Fruit fly (Drosophila melanogaster): Measurements from ENCODE around the gene Abd-B.

The Abd-B gene

dm6 chr3R:16934154-16934992 is 37.7 kb downstream of the Abd-B start (continued):
- peak; percentile 28 for TF ChIP-seq ash1 (GFP tag; optimal IDR thresholded peaks at IDR 0.05)
- peak; percentile 48; the same call in 1 of the 3 replicates for TF ChIP-seq zen2 (GFP tag; IDR thresholded peaks at IDR 0.05; ENCODE audit: partially characterized antibody)
- TF ChIP-seq CG7372 (GFP tag; IDR thresholded peaks at IDR 0.05), result no peak
- TF ChIP-seq Trl (optimal IDR thresholded peaks at IDR 0.05), result peak; percentile 86 to 93
- peak; percentile 3 for TF ChIP-seq Trl (GFP tag; optimal IDR thresholded peaks at IDR 0.05)
- peak; percentile 93 for TF ChIP-seq CG4360 (GFP tag; IDR thresholded peaks at IDR 0.05)
- peak; percentile 22; the same call in 1 of the 2 replicates for TF ChIP-seq Scr (GFP tag; IDR thresholded peaks at IDR 0.05; ENCODE audit: partially characterized antibody)
- TF ChIP-seq dmrt99B (tag; optimal IDR thresholded peaks at IDR 0.05), result no peak
- peak; percentile 50 for TF ChIP-seq chm (GFP tag; IDR thresholded peaks at IDR 0.05)
- peak; percentile 69 for TF ChIP-seq onecut (GFP tag; IDR thresholded peaks at IDR 0.05)
- TF ChIP-seq tio (GFP tag; optimal IDR thresholded peaks at IDR 0.05), result no peak
- TF ChIP-seq E2f2 (GFP tag; IDR thresholded peaks at IDR 0.05), result peak; percentile 13; the same call in 1 of the 2 replicates
- TF ChIP-seq CG3065 (GFP tag; optimal IDR thresholded peaks at IDR 0.05), result peak; percentile 90
- TF ChIP-seq z (GFP tag; IDR thresholded peaks at IDR 0.05), result peak; percentile 39; the same call in 1 of the 3 replicates
- TF ChIP-seq CG42726 (GFP tag; IDR thresholded peaks at IDR 0.05; ENCODE audit: partially characterized antibody), result 0 out of 2 replicates have a peak, but pooled peaks have one; percentile 36
- no peak for TF ChIP-seq CG14441 (GFP tag; IDR thresholded peaks at IDR 0.05)
- TF ChIP-seq Adf1 (GFP tag; IDR thresholded peaks at IDR 0.05), result peak; percentile 67
- no peak for TF ChIP-seq tup (GFP tag; optimal IDR thresholded peaks at IDR 0.05)
- TF ChIP-seq pros (GFP tag; optimal IDR thresholded peaks at IDR 0.05), result no peak
- TF ChIP-seq sna (GFP tag; IDR thresholded peaks at IDR 0.05; ENCODE audit: partially characterized antibody), result peak; percentile 63
- TF ChIP-seq tin (GFP tag; optimal IDR thresholded peaks at IDR 0.05), result no peak
- TF ChIP-seq CG17359 (tag; optimal IDR thresholded peaks at IDR 0.05), result no peak
- peak; percentile 79 for TF ChIP-seq Nf-YC (tag; optimal IDR thresholded peaks at IDR 0.05)
- peak; percentile 0 for TF ChIP-seq twi (tag; optimal IDR thresholded peaks at IDR 0.05)
- TF ChIP-seq sens (GFP tag), result peak; percentile 84
- no peak for TF ChIP-seq ranshi (GFP tag; IDR thresholded peaks at IDR 0.05)
- peak; percentile 51 for TF ChIP-seq yki (optimal IDR thresholded peaks at IDR 0.05)
- TF ChIP-seq sd (tag; optimal IDR thresholded peaks at IDR 0.05), result peak; percentile 50
- TF ChIP-seq CG34224 (GFP tag; IDR thresholded peaks at IDR 0.05; ENCODE audit: partially characterized antibody), result peak; percentile 39; the same call in 1 of the 3 replicates
- 0 out of 3 replicates have a peak, but pooled peaks have one; percentile 23 for TF ChIP-seq CG11093 (GFP tag; IDR thresholded peaks at IDR 0.05)
- TF ChIP-seq CG5180 (GFP tag; optimal IDR thresholded peaks at IDR 0.05), result peak; percentile 84
- peak; percentile 43; the same call in 1 of the 2 replicates for TF ChIP-seq CG32767 (GFP tag; IDR thresholded peaks at IDR 0.05)
- TF ChIP-seq seq (GFP tag; IDR thresholded peaks at IDR 0.05), result peak; percentile 32
- peak in 1 of 2 experiments; percentile 77 for TF ChIP-seq insv (GFP tag; optimal IDR thresholded peaks at IDR 0.05)
- peak; percentile 99 for TF ChIP-seq CG3163 (GFP tag; optimal IDR thresholded peaks at IDR 0.05)
- 0 out of 2 replicates have a peak, but pooled peaks have one; percentile 33 for TF ChIP-seq CG11247 (GFP tag; IDR thresholded peaks at IDR 0.05)
- TF ChIP-seq CG32532 (GFP tag; IDR thresholded peaks at IDR 0.05), result peak; percentile 6; the same call in 1 of the 2 replicates
- TF ChIP-seq CG8478 (optimal IDR thresholded peaks at IDR 0.05), result peak; percentile 99
- TF ChIP-seq CG12155 (GFP tag; optimal IDR thresholded peaks at IDR 0.05), result no peak
- peak; percentile 4 for TF ChIP-seq Dp (GFP tag; optimal IDR thresholded peaks at IDR 0.05)
- TF ChIP-seq esg (GFP tag; conservative IDR thresholded peaks at IDR 0.05), result no peak
- 0 out of 3 replicates have a peak, but pooled peaks have one; percentile 51 for TF ChIP-seq CG11456 (GFP tag; IDR thresholded peaks at IDR 0.05)
- TF ChIP-seq Tbp (GFP tag; optimal IDR thresholded peaks at IDR 0.05), result no peak
- TF ChIP-seq ci (GFP tag; IDR thresholded peaks at IDR 0.05), result peak; percentile 57; the same call in 1 of the 3 replicates
- TF ChIP-seq CG2712 (tag; optimal IDR thresholded peaks at IDR 0.05), result no peak
- TF ChIP-seq gt (GFP tag; IDR thresholded peaks at IDR 0.05), result no peak
- TF ChIP-seq otp (GFP tag; IDR thresholded peaks at IDR 0.05), result peak; percentile 10; the same call in 1 of the 3 replicates
- TF ChIP-seq Deaf1 (tag; optimal IDR thresholded peaks at IDR 0.05), result peak; percentile 62
- 0 out of 2 replicates have a peak, but pooled peaks have one; percentile 30 for TF ChIP-seq Nf-YA (GFP tag; IDR thresholded peaks at IDR 0.05)

Measured in whole organism, embryonic.